Worm (Caenorhabditis elegans) whole organism, L3 larva: ENCODE measurements around the gene F22F7.2.

Experiments used
- R02D3.7 ChIP-seq: fragments of 150-350 bp; optimal IDR thresholded peaks from 2 replicates; lab custom pipeline; 2014; ENCODE audit warnings: missing biosample characterization, missing genetic modification characterization
- aly-2 ChIP-seq: fragments of 150-350 bp; optimal IDR thresholded peaks from 2 replicates; lab custom pipeline; 2014; ENCODE audit warnings: missing biosample characterization, missing genetic modification characterization
- ama-1 ChIP-seq: fragments of 150-350 bp; optimal IDR thresholded peaks from 2 replicates; lab custom pipeline; 2018
- ceh-16 ChIP-seq: sonication (generic microtip); optimal IDR thresholded peaks from 2 replicates; lab custom pipeline; 2017; ENCODE audit warnings: missing biosample characterization, missing genetic modification characterization
- ceh-28 ChIP-seq: fragments of 150-350 bp; optimal IDR thresholded peaks from 2 replicates; lab custom pipeline; 2014; ENCODE audit warnings: missing biosample characterization, missing genetic modification reagents, missing genetic modification characterization
- ceh-82 ChIP-seq: fragments of 150-350 bp; optimal IDR thresholded peaks from 2 replicates; lab custom pipeline; 2014; ENCODE audit warnings: missing biosample characterization, missing genetic modification characterization
- ceh-9 ChIP-seq: sonication (generic microtip); optimal IDR thresholded peaks from 2 replicates; lab custom pipeline; 2018; ENCODE audit warnings: missing biosample characterization, missing genetic modification characterization
- daf-12 ChIP-seq: fragments of 150-350 bp; optimal IDR thresholded peaks from 2 replicates; lab custom pipeline; 2014; ENCODE audit warnings: missing biosample characterization, missing genetic modification reagents, missing genetic modification characterization
- elt-2 ChIP-seq: sonication (generic microtip); optimal IDR thresholded peaks from 2 replicates; lab custom pipeline; 2016; ENCODE audit warnings: missing genetic modification reagents, mild to moderate bottlenecking, missing genetic modification characterization, missing compliant biosample characterization
- elt-3 ChIP-seq, 3 experiments: fragments of 150-350 bp in 1 of 3; sonication (generic microtip) in 2 of 3; optimal IDR thresholded peaks; 2 replicates in 2 of 3; 4 replicates in 1 of 3; lab custom pipeline; 2014 to 2017; ENCODE audit warnings: missing biosample characterization in 3 of 3, missing genetic modification characterization in 3 of 3
- eor-1 ChIP-seq, 2 experiments: fragments of 150-350 bp; optimal IDR thresholded peaks; 2 replicates each; lab custom pipeline; 2014 to 2018; ENCODE audit warnings: missing biosample characterization in 2 of 2, missing genetic modification characterization in 2 of 2
- fkh-10 ChIP-seq: sonication (generic microtip); optimal IDR thresholded peaks from 2 replicates; lab custom pipeline; 2017; ENCODE audit warnings: missing biosample characterization, missing genetic modification reagents, missing genetic modification characterization
- fkh-2 ChIP-seq: fragments of 150-350 bp; optimal IDR thresholded peaks from 2 replicates; lab custom pipeline; 2014; ENCODE audit warnings: missing biosample characterization, missing genetic modification reagents, missing genetic modification characterization
- fos-1 ChIP-seq: fragments of 150-350 bp; optimal IDR thresholded peaks from 2 replicates; lab custom pipeline; 2014; ENCODE audit warnings: missing biosample characterization, missing genetic modification characterization
- hmg-11 ChIP-seq: sonication (generic microtip); optimal IDR thresholded peaks from 2 replicates; lab custom pipeline; 2016; ENCODE audit warnings: missing genetic modification characterization, missing compliant biosample characterization
- jun-1 ChIP-seq: fragments of 150-350 bp; optimal IDR thresholded peaks from 2 replicates; lab custom pipeline; 2014; ENCODE audit warnings: missing biosample characterization, missing genetic modification reagents, missing genetic modification characterization
- lin-15B ChIP-seq: fragments of 150-350 bp; optimal IDR thresholded peaks from 2 replicates; lab custom pipeline; 2014; ENCODE audit warnings: missing biosample characterization, missing genetic modification characterization
- lin-39 ChIP-seq: fragments of 150-350 bp; optimal IDR thresholded peaks from 2 replicates; lab custom pipeline; 2018; ENCODE audit warnings: missing biosample characterization, missing genetic modification reagents, missing genetic modification characterization
- lsy-12 ChIP-seq: sonication (generic microtip); optimal IDR thresholded peaks from 2 replicates; lab custom pipeline; 2016; ENCODE audit warnings: mild to moderate bottlenecking, missing genetic modification characterization, missing compliant biosample characterization
- mdl-1 ChIP-seq: fragments of 150-350 bp; optimal IDR thresholded peaks from 2 replicates; lab custom pipeline; 2014; ENCODE audit warnings: missing biosample characterization, missing genetic modification characterization
- mml-1 ChIP-seq: fragments of 150-350 bp; sonication (generic microtip); optimal IDR thresholded peaks from 3 replicates; lab custom pipeline; 2014; ENCODE audit warnings: missing biosample characterization, missing genetic modification characterization
- nfya-1 ChIP-seq: sonication (generic microtip); optimal IDR thresholded peaks from 2 replicates; lab custom pipeline; 2017; ENCODE audit warnings: missing genetic modification characterization, mild to moderate bottlenecking, missing compliant biosample characterization, antibody characterized with exemption, moderate library complexity; ENCODE audit not compliant: insufficient read depth
- nhr-11 ChIP-seq: fragments of 150-350 bp; optimal IDR thresholded peaks from 2 replicates; lab custom pipeline; 2014; ENCODE audit warnings: missing biosample characterization, missing genetic modification characterization
- nhr-12 ChIP-seq: fragments of 150-350 bp; optimal IDR thresholded peaks from 2 replicates; lab custom pipeline; 2014; ENCODE audit warnings: missing biosample characterization, missing genetic modification characterization
- nhr-25 ChIP-seq: sonication (generic microtip); optimal IDR thresholded peaks from 2 replicates; lab custom pipeline; 2017; ENCODE audit warnings: missing biosample characterization, missing genetic modification characterization
- nhr-28 ChIP-seq: fragments of 150-350 bp; optimal IDR thresholded peaks from 2 replicates; lab custom pipeline; 2014; ENCODE audit warnings: missing biosample characterization, missing genetic modification characterization
- nhr-67 ChIP-seq: fragments of 150-350 bp; optimal IDR thresholded peaks from 2 replicates; lab custom pipeline; 2014; ENCODE audit warnings: missing biosample characterization, missing genetic modification characterization
- nhr-76 ChIP-seq: fragments of 150-350 bp; sonication (generic microtip); optimal IDR thresholded peaks from 5 replicates; lab custom pipeline; 2014; ENCODE audit warnings: missing biosample characterization, missing genetic modification characterization
- nhr-77 ChIP-seq: fragments of 150-350 bp; optimal IDR thresholded peaks from 2 replicates; lab custom pipeline; 2014; ENCODE audit warnings: missing biosample characterization, missing genetic modification characterization
- pha-4 ChIP-seq: fragments of 150-350 bp; optimal IDR thresholded peaks from 2 replicates; lab custom pipeline; 2014; ENCODE audit warnings: missing biosample characterization, missing genetic modification reagents, missing genetic modification characterization
- pqm-1 ChIP-seq: fragments of 150-350 bp; optimal IDR thresholded peaks from 2 replicates; lab custom pipeline; 2017; ENCODE audit warnings: missing biosample characterization, missing genetic modification characterization, inconsistent platforms
- sea-2 ChIP-seq: fragments of 150-350 bp; sonication (generic microtip); optimal IDR thresholded peaks from 4 replicates; lab custom pipeline; 2014; ENCODE audit warnings: missing biosample characterization, missing genetic modification reagents, missing genetic modification characterization
- skn-1 ChIP-seq: fragments of 150-350 bp; optimal IDR thresholded peaks from 2 replicates; lab custom pipeline; 2014; ENCODE audit warnings: missing biosample characterization, missing genetic modification characterization
- snpc-4 ChIP-seq: fragments of 150-350 bp; optimal IDR thresholded peaks from 2 replicates; lab custom pipeline; 2014; ENCODE audit warnings: missing biosample characterization, missing genetic modification characterization
- tbx-2 ChIP-seq: sonication (generic microtip); optimal IDR thresholded peaks from 2 replicates; lab custom pipeline; 2016; ENCODE audit warnings: mild to moderate bottlenecking, missing genetic modification characterization, missing compliant biosample characterization
- unc-39 ChIP-seq: sonication (generic microtip); optimal IDR thresholded peaks from 4 replicates; lab custom pipeline; 2017; ENCODE audit warnings: missing biosample characterization, missing genetic modification characterization
- zag-1 ChIP-seq: fragments of 150-350 bp; optimal IDR thresholded peaks from 2 replicates; lab custom pipeline; 2014; ENCODE audit warnings: missing biosample characterization, missing genetic modification characterization
- ztf-11 ChIP-seq: fragments of 150-350 bp; optimal IDR thresholded peaks from 2 replicates; lab custom pipeline; 2014; ENCODE audit warnings: missing biosample characterization, missing genetic modification characterization
- ztf-4 ChIP-seq: fragments of 150-350 bp; optimal IDR thresholded peaks from 2 replicates; lab custom pipeline; 2014; ENCODE audit warnings: missing biosample characterization, missing genetic modification characterization

F22F7.2 gene

ce11 chrV:2149432-2149831 is 26.9 kb downstream of the F22F7.2 start, which contains the start of gene C45H4.21:
C45H4.21 (minus strand) TSS chrV:2149532.
- no peak for TF ChIP-seq jun-1 (tag; lab: Kevin White, UChicago)
- TF ChIP-seq pha-4 (tag; lab: Kevin White, UChicago): no peak
- no peak for TF ChIP-seq nhr-67
- TF ChIP-seq hmg-11: no peak
- TF ChIP-seq lsy-12: no peak
- no peak for TF ChIP-seq unc-39
- no peak for TF ChIP-seq ceh-28 (tag; lab: Kevin White, UChicago)

ce11 chrV:2150876-2151275 is 28.3 kb downstream of the F22F7.2 start, which contains the start of gene C45H4.13:
C45H4.13 (minus strand) TSS chrV:2150976.
- TF ChIP-seq fkh-2 (tag; lab: Kevin White, UChicago): no peak
- TF ChIP-seq nhr-67: no peak
- TF ChIP-seq hmg-11: no peak
- TF ChIP-seq nhr-11 (tag; lab: Kevin White, UChicago): no peak
- no peak for TF ChIP-seq ceh-82 (tag; lab: Kevin White, UChicago)
- TF ChIP-seq R02D3.7 (tag; lab: Kevin White, UChicago): no peak
- no peak for TF ChIP-seq fos-1
- no peak for TF ChIP-seq elt-3 (tag; optimal IDR thresholded peaks at IDR 0.05; lab: Kevin White, UChicago)
- no peak for TF ChIP-seq mdl-1 (tag; lab: Kevin White, UChicago)
- no peak for TF ChIP-seq sea-2 (GFP tag; lab: Kevin White, UChicago)
- TF ChIP-seq elt-2: no peak
- no peak for TF ChIP-seq mml-1
- no peak for TF ChIP-seq nfya-1 (tag; lab: Kevin White, UChicago)

ce11 chrV:2151458-2151857 is 28.9 kb downstream of the F22F7.2 start, which contains the start of gene srbc-24:
srbc-24 (plus strand) TSS chrV:2151758.
- TF ChIP-seq fkh-10 (GFP tag; lab: Kevin White, UChicago) (no peak), ceh-28 (tag; lab: Kevin White, UChicago) (no peak), pqm-1 (tag; lab: Kevin White, UChicago) (no peak), snpc-4 (tag; lab: Kevin White, UChicago) (no peak), lin-39 (tag; lab: Kevin White, UChicago) (no peak), ceh-82 (tag; lab: Kevin White, UChicago) (no peak), nhr-12 (tag; lab: Kevin White, UChicago) (no peak)

ce11 chrV:2153274-2153673 is 30.7 kb downstream of the F22F7.2 start, which contains the start of gene srbc-23:
srbc-23 (plus strand) TSS chrV:2153574.
- no peak for TF ChIP-seq nhr-11 (tag; lab: Kevin White, UChicago)
- TF ChIP-seq mdl-1 (tag; lab: Kevin White, UChicago): no peak
- no peak for TF ChIP-seq nhr-28 (tag; lab: Kevin White, UChicago)
- TF ChIP-seq ztf-4 (tag; lab: Kevin White, UChicago): no peak
- no peak for TF ChIP-seq lin-39 (tag; lab: Kevin White, UChicago)
- TF ChIP-seq elt-3 (tag; optimal IDR thresholded peaks at IDR 0.05; lab: Kevin White, UChicago): no peak
- TF ChIP-seq pha-4 (tag; lab: Kevin White, UChicago): no peak
- no peak for TF ChIP-seq nhr-67
- no peak for TF ChIP-seq daf-12 (tag; lab: Kevin White, UChicago)
- TF ChIP-seq ceh-16: no peak

- TF ChIP-seq ztf-11 (tag; lab: Kevin White, UChicago): no peak
- TF ChIP-seq sea-2 (GFP tag; lab: Kevin White, UChicago): no peak
- no peak for TF ChIP-seq nhr-76 (tag; lab: Kevin White, UChicago)
- TF ChIP-seq eor-1 (tag; optimal IDR thresholded peaks at IDR 0.05; lab: Kevin White, UChicago): no peak
These were observed 32.6 kb downstream of the F22F7.2 start, which contains the start of gene srbc-21 for ce11 chrV:2155232-2155631. srbc-21 (plus strand) TSS chrV:2155532.

ce11 chrV:2156830-2157229 is 34.2 kb downstream of the F22F7.2 start, which contains the start of gene srbc-22:
srbc-22 (plus strand) TSS chrV:2157130.
- TF ChIP-seq ceh-28 (tag; lab: Kevin White, UChicago) (no peak), ztf-4 (tag; lab: Kevin White, UChicago) (no peak), nhr-77 (tag; lab: Kevin White, UChicago) (no peak), nhr-25 (tag; lab: Kevin White, UChicago) (no peak), mml-1 (no peak), ceh-9 (tag; lab: Kevin White, UChicago) (no peak), ama-1 (lab: Kevin White, UChicago) (no peak), aly-2 (tag; lab: Kevin White, UChicago) (no peak), zag-1 (tag; lab: Kevin White, UChicago) (no peak), ztf-11 (tag; lab: Kevin White, UChicago) (no peak), nhr-12 (tag; lab: Kevin White, UChicago) (no peak), fkh-10 (GFP tag; lab: Kevin White, UChicago) (no peak), R02D3.7 (tag; lab: Kevin White, UChicago) (no peak), tbx-2 (no peak), skn-1 (no peak), lin-15B (tag; lab: Kevin White, UChicago) (no peak), nhr-11 (tag; lab: Kevin White, UChicago) (no peak), snpc-4 (tag; lab: Kevin White, UChicago) (no peak)
